Worm (Caenorhabditis elegans): Measurements from ENCODE around the gene C07A4.3.

- TF ChIP-seq ama-1 (optimal IDR thresholded peaks at IDR 0.05) (no peak), ceh-82 (tag; optimal IDR thresholded peaks at IDR 0.05) (no peak), nhr-12 (tag; optimal IDR thresholded peaks at IDR 0.05) (no peak), ztf-11 (tag; optimal IDR thresholded peaks at IDR 0.05) (no peak), aly-2 (tag; optimal IDR thresholded peaks at IDR 0.05) (no peak), ceh-28 (tag; optimal IDR thresholded peaks at IDR 0.05) (no peak), snpc-4 (tag; optimal IDR thresholded peaks at IDR 0.05) (no peak)
Observed at ce11 chrX:10206008-10206407, 31.2 kb downstream of the C07A4.3 start.

Data from whole organism, L3 larva.